Worm (Caenorhabditis elegans): ENCODE measurements around the gene C35A11.3.
A peak's percentile ranks its signal among the peaks of the same experiment; 100 is the strongest.

C35A11.3 gene

ce11 chrV:5362220-5362619 lies 10.0 kb upstream of the C35A11.3 start:
- TF ChIP-seq unc-98 (GFP tag; IDR thresholded peaks at IDR 0.05): no peak
- TF ChIP-seq nhr-28 (tag; optimal IDR thresholded peaks at IDR 0.05): no peak
- peak; percentile 89 for TF ChIP-seq dsc-1 (tag; optimal IDR thresholded peaks at IDR 0.05)
- no peak for TF ChIP-seq pag-3 (tag; optimal IDR thresholded peaks at IDR 0.05; ENCODE audit: borderline replicate concordance, insufficient read depth)
- peak; percentile 31 for TF ChIP-seq sox-4 (tag; optimal IDR thresholded peaks at IDR 0.05)
- peak; percentile 58 for TF ChIP-seq pax-3 (tag; optimal IDR thresholded peaks at IDR 0.05)
- no peak for TF ChIP-seq mef-2 (tag; optimal IDR thresholded peaks at IDR 0.05)
- no peak for TF ChIP-seq lin-13 (GFP tag; optimal IDR thresholded peaks at IDR 0.05)
- TF ChIP-seq nhr-85 (tag): no peak
- peak; percentile 67 for TF ChIP-seq fkh-8 (tag; optimal IDR thresholded peaks at IDR 0.05)
- no peak for TF ChIP-seq fkh-4 (tag; optimal IDR thresholded peaks at IDR 0.05; ENCODE audit: borderline replicate concordance)
- no peak for TF ChIP-seq isw-1 (GFP tag; IDR thresholded peaks at IDR 0.05)
- TF ChIP-seq ama-1 (optimal IDR thresholded peaks at IDR 0.05): no peak
- TF ChIP-seq nhr-71 (tag; optimal IDR thresholded peaks at IDR 0.05): no peak
- TF ChIP-seq nhr-19 (GFP tag; conservative IDR thresholded peaks at IDR 0.05): no peak

- TF ChIP-seq nhr-77 (tag; optimal IDR thresholded peaks at IDR 0.05): no peak
- TF ChIP-seq fkh-4 (tag; optimal IDR thresholded peaks at IDR 0.05; ENCODE audit: borderline replicate concordance): no peak
- TF ChIP-seq lin-13 (GFP tag; optimal IDR thresholded peaks at IDR 0.05): no peak
- no peak for TF ChIP-seq mab-9 (GFP tag; IDR thresholded peaks at IDR 0.05)
- no peak for TF ChIP-seq skn-1 (tag; optimal IDR thresholded peaks at IDR 0.05)
- no peak for TF ChIP-seq ceh-82 (tag; optimal IDR thresholded peaks at IDR 0.05)
- no peak for TF ChIP-seq alr-1 (tag; optimal IDR thresholded peaks at IDR 0.05; ENCODE audit: borderline replicate concordance)
- TF ChIP-seq hlh-4 (tag; optimal IDR thresholded peaks at IDR 0.05): no peak
- TF ChIP-seq dsc-1 (tag; optimal IDR thresholded peaks at IDR 0.05): no peak
- no peak for TF ChIP-seq sup-37 (GFP tag; optimal IDR thresholded peaks at IDR 0.05)
- TF ChIP-seq efl-1 (optimal IDR thresholded peaks at IDR 0.05): no peak
- no peak for TF ChIP-seq efl-1 (GFP tag; optimal IDR thresholded peaks at IDR 0.05 in 1 of 2)
- no peak for TF ChIP-seq Y116A8C.19 (tag; optimal IDR thresholded peaks at IDR 0.05; ENCODE audit: borderline replicate concordance)
- TF ChIP-seq nhr-12 (tag; optimal IDR thresholded peaks at IDR 0.05): no peak
- no peak for TF ChIP-seq nhr-84 (tag; optimal IDR thresholded peaks at IDR 0.05)
Measured at ce11 chrV:5364863-5365262, 7.4 kb upstream of the C35A11.3 start, which contains the start of gene T09D3.8. TSS of gene T09D3.8 (plus strand) at chrV:5365163.

- TF ChIP-seq ceh-90 (tag; optimal IDR thresholded peaks at IDR 0.05) (no peak), irx-1 (tag; optimal IDR thresholded peaks at IDR 0.05) (no peak), egl-27 (tag; optimal IDR thresholded peaks at IDR 0.05) (no peak), lin-13 (GFP tag; optimal IDR thresholded peaks at IDR 0.05) (no peak), lsy-2 (tag; optimal IDR thresholded peaks at IDR 0.05) (no peak), efl-3 (GFP tag; optimal IDR thresholded peaks at IDR 0.05) (no peak), snpc-4 (tag; optimal IDR thresholded peaks at IDR 0.05) (no peak), sup-37 (GFP tag; optimal IDR thresholded peaks at IDR 0.05) (no peak), xbp-1 (tag; optimal IDR thresholded peaks at IDR 0.05) (no peak), nhr-76 (tag; optimal IDR thresholded peaks at IDR 0.05) (no peak), nhr-12 (tag; optimal IDR thresholded peaks at IDR 0.05) (no peak), ceh-88 (GFP tag; IDR thresholded peaks at IDR 0.05) (no peak), efl-1 (optimal IDR thresholded peaks at IDR 0.05) (no peak), efl-1 (GFP tag; optimal IDR thresholded peaks at IDR 0.05 in 1 of 2) (no peak), lin-15B (tag; optimal IDR thresholded peaks at IDR 0.05) (no peak), hpl-2 (GFP tag; optimal IDR thresholded peaks at IDR 0.05) (no peak), nhr-28 (tag; optimal IDR thresholded peaks at IDR 0.05) (no peak), jun-1 (tag; optimal IDR thresholded peaks at IDR 0.05) (no peak), nhr-84 (tag; optimal IDR thresholded peaks at IDR 0.05) (no peak)
Measured at ce11 chrV:5368792-5369191, 3.4 kb upstream of the C35A11.3 start, which contains the start of gene T09D3.9. TSS of gene T09D3.9 (minus strand) at chrV:5368892.

Measured in whole organism, L1 larva.